Fruit fly (Drosophila melanogaster) whole organism, wandering third instar larva: ENCODE results near the gene CG32425.

Source experiments
- Dfd ChIP-seq: fragments of >200 bp; optimal IDR thresholded peaks from 2 replicates; lab custom pipeline; 2017; ENCODE audit warnings: missing biosample characterization, missing genetic modification characterization
- HLH106 ChIP-seq: fragments of 200-800 bp; optimal IDR thresholded peaks from 3 replicates; lab custom pipeline; 2019; ENCODE audit warnings: missing biosample characterization, mild to moderate bottlenecking, missing genetic modification characterization, moderate library complexity
- Jra ChIP-seq: sonication (Bioruptor generic); optimal IDR thresholded peaks from 2 replicates; lab custom pipeline; 2016; ENCODE audit warnings: missing biosample characterization, missing genetic modification characterization
- br ChIP-seq: fragments of 200-800 bp; sonication (Bioruptor generic); optimal IDR thresholded peaks from 2 replicates; lab custom pipeline; 2016; ENCODE audit warnings: missing biosample characterization, missing genetic modification characterization
- dl ChIP-seq, 2 experiments: fragments of 175-275, 200-275 bp in 1 of 2; fragments of 200-275 bp in 1 of 2; sonication (Bioruptor generic); optimal IDR thresholded peaks; lab custom pipeline; 2018; ENCODE audit warnings: mild to moderate bottlenecking in 2 of 2, missing biosample characterization in 2 of 2, missing genetic modification characterization in 2 of 2, moderate library complexity in 2 of 2; ENCODE audit not compliant: partially characterized antibody in 2 of 2, insufficient read depth in 1 of 2
- dsf ChIP-seq: sonication (Bioruptor generic); optimal IDR thresholded peaks from 2 replicates; lab custom pipeline; 2016; ENCODE audit warnings: missing biosample characterization, missing genetic modification characterization, borderline replicate concordance
- foxo ChIP-seq, 2 experiments: fragments of 200-800 bp; sonication (Bioruptor generic); optimal IDR thresholded peaks; 2 replicates in 1 of 2; 3 replicates in 1 of 2; lab custom pipeline; 2016 to 2017; ENCODE audit warnings: missing biosample characterization in 2 of 2, missing genetic modification characterization in 2 of 2

- TF ChIP-seq dsf (GFP tag; lab: Kevin White, UChicago) (no peak), Dfd (no peak), br (GFP tag; lab: Kevin White, UChicago) (no peak), HLH106 (tag; lab: Kevin White, UChicago) (no peak), Jra (GFP tag; lab: Kevin White, UChicago) (no peak), dl (GFP tag; optimal IDR thresholded peaks at IDR 0.05; lab: Kevin White, UChicago; ENCODE audit: insufficient read depth in 1 of 2, partially characterized antibody in 2 of 2) (no peak), foxo (GFP tag; optimal IDR thresholded peaks at IDR 0.05; lab: Kevin White, UChicago) (no peak)
These were observed 36.3 kb downstream of the CG32425 start, which contains the start of gene CG13250 for dm6 chr3L:20533409-20533808.
